Fruit fly (Drosophila melanogaster) whole organism, embryonic: ENCODE results near the gene UQCR-14L.
A peak's percentile ranks its signal among the peaks of the same experiment; 100 is the strongest.

ENCODE experiments used
- Atf6 ChIP-seq: fragments of 200-800 bp; sonication (Bioruptor generic); IDR thresholded peaks from 2 replicates; pipeline ENCODE4 v1.3.6; 2022; ENCODE audit warnings: missing biosample characterization, missing genetic modification characterization
- B-H1 ChIP-seq: fragments of 200-800 bp; sonication (Bioruptor generic); IDR thresholded peaks from 3 replicates; pipeline ENCODE4 v1.3.6; 2022; ENCODE audit warnings: missing biosample characterization, missing genetic modification characterization
- CG11723 ChIP-seq: fragments of 200-800 bp; sonication (Bioruptor generic); optimal IDR thresholded peaks from 2 replicates; lab custom pipeline; 2017; ENCODE audit warnings: missing biosample characterization, mild to moderate bottlenecking, missing genetic modification characterization
- CG12155 ChIP-seq: fragments of 200-800 bp; sonication (Bioruptor generic); optimal IDR thresholded peaks from 3 replicates; lab custom pipeline; 2016; ENCODE audit warnings: missing biosample characterization, missing genetic modification characterization
- CG13624 ChIP-seq: fragments of 200-800 bp; sonication (Bioruptor generic); optimal IDR thresholded peaks from 2 replicates; lab custom pipeline; 2016; ENCODE audit warnings: missing biosample characterization, missing genetic modification characterization
- CG14050 ChIP-seq: fragments of 200-800 bp; sonication (Bioruptor generic); IDR thresholded peaks from 3 replicates; pipeline ENCODE4 v1.3.6; 2022; ENCODE audit warnings: missing biosample characterization, missing genetic modification characterization
- CG14710 ChIP-seq: fragments of 200-800 bp; sonication (Bioruptor generic); optimal IDR thresholded peaks from 3 replicates; lab custom pipeline; 2019; ENCODE audit warnings: missing biosample characterization, mild to moderate bottlenecking, missing genetic modification characterization, moderate library complexity
- CG14965 ChIP-seq: fragments of 200-800 bp; sonication (Bioruptor generic); optimal IDR thresholded peaks from 2 replicates; lab custom pipeline; 2016; ENCODE audit warnings: missing biosample characterization, missing genetic modification characterization, borderline replicate concordance
- CG15073 ChIP-seq: fragments of 200-800 bp; sonication (Bioruptor generic); optimal IDR thresholded peaks from 2 replicates; lab custom pipeline; 2016; ENCODE audit warnings: missing biosample characterization, missing genetic modification characterization
- CG15269 ChIP-seq: fragments of 200-800 bp; sonication (Bioruptor generic); optimal IDR thresholded peaks from 2 replicates; lab custom pipeline; 2018; ENCODE audit warnings: missing biosample characterization, mild to moderate bottlenecking, missing genetic modification characterization, moderate library complexity
- CG15601 ChIP-seq: fragments of 200-800 bp; sonication (Bioruptor generic); optimal IDR thresholded peaks from 3 replicates; lab custom pipeline; 2019; ENCODE audit warnings: missing biosample characterization, mild to moderate bottlenecking, missing genetic modification characterization, moderate library complexity
- CG16779 ChIP-seq: fragments of 200-800 bp; sonication (Bioruptor generic); IDR thresholded peaks from 2 replicates; pipeline ENCODE4 v1.3.6; 2022; ENCODE audit warnings: missing biosample characterization, missing genetic modification characterization
- CG18619 ChIP-seq: fragments of 200-800 bp; sonication (Bioruptor generic); optimal IDR thresholded peaks from 3 replicates; lab custom pipeline; 2017; ENCODE audit warnings: missing biosample characterization, mild to moderate bottlenecking, missing genetic modification characterization
- CG34376 ChIP-seq: fragments of 200-800 bp; sonication (Bioruptor generic); optimal IDR thresholded peaks from 2 replicates; lab custom pipeline; 2018; ENCODE audit warnings: missing biosample characterization, mild to moderate bottlenecking, missing genetic modification characterization
- CG3838 ChIP-seq: fragments of 200-800 bp; sonication (Bioruptor generic); optimal IDR thresholded peaks from 3 replicates; lab custom pipeline; 2016; ENCODE audit warnings: missing biosample characterization, missing genetic modification characterization
- CG4404 ChIP-seq: fragments of 200-800 bp; sonication (Bioruptor generic); IDR thresholded peaks from 2 replicates; pipeline ENCODE4 v1.3.6; 2022; ENCODE audit warnings: missing biosample characterization, missing genetic modification characterization
- CG4820 ChIP-seq: fragments of 200-800 bp; sonication (Bioruptor generic); optimal IDR thresholded peaks from 3 replicates; lab custom pipeline; 2016; ENCODE audit warnings: missing biosample characterization, missing genetic modification characterization
- CG8359 ChIP-seq: fragments of 200-800 bp; sonication (Bioruptor generic); optimal IDR thresholded peaks from 2 replicates; lab custom pipeline; 2017; ENCODE audit warnings: missing biosample characterization, mild to moderate bottlenecking, missing genetic modification characterization, borderline replicate concordance
- CG9609 ChIP-seq: fragments of 200-800 bp; sonication (Bioruptor generic); optimal IDR thresholded peaks from 3 replicates; lab custom pipeline; 2016; ENCODE audit warnings: missing biosample characterization, missing genetic modification characterization
- D19A ChIP-seq: fragments of 200-800 bp; optimal IDR thresholded peaks from 3 replicates; lab custom pipeline; 2019; ENCODE audit warnings: missing biosample characterization, mild to moderate bottlenecking, missing genetic modification characterization, moderate library complexity
- Deaf1 ChIP-seq: fragments of 200-800 bp; optimal IDR thresholded peaks from 3 replicates; lab custom pipeline; 2019; ENCODE audit warnings: missing biosample characterization, mild to moderate bottlenecking, missing genetic modification characterization, moderate library complexity
- E2f1 ChIP-seq: fragments of 200-800 bp; sonication (Bioruptor generic); IDR thresholded peaks from 2 replicates; pipeline ENCODE4 v1.3.6; 2022; ENCODE audit warnings: missing biosample characterization, missing genetic modification characterization
- E2f2 ChIP-seq: fragments of 200-800 bp; sonication (Bioruptor generic); IDR thresholded peaks from 2 replicates; pipeline ENCODE4 v1.3.6; 2022; ENCODE audit warnings: missing biosample characterization, missing genetic modification characterization
- HHEX ChIP-seq: fragments of 200-800 bp; sonication (Bioruptor generic); optimal IDR thresholded peaks from 3 replicates; lab custom pipeline; 2017; ENCODE audit warnings: missing biosample characterization, mild to moderate bottlenecking, missing genetic modification characterization, missing genetic modification reagents
- HmgZ ChIP-seq: fragments of 200-800 bp; sonication (Bioruptor generic); optimal IDR thresholded peaks from 2 replicates; lab custom pipeline; 2018; ENCODE audit warnings: missing biosample characterization, mild to moderate bottlenecking, missing genetic modification characterization
- Hr78 ChIP-seq, 2 experiments: fragments of 200-800 bp in 1 of 2; fragments of >200 bp in 1 of 2; sonication (Bioruptor generic) in 1 of 2; optimal IDR thresholded peaks; 2 replicates each; lab custom pipeline; 2017 to 2019; ENCODE audit warnings: missing biosample characterization in 2 of 2, missing genetic modification characterization in 2 of 2, mild to moderate bottlenecking in 1 of 2, moderate library complexity in 1 of 2
- Mes4 ChIP-seq: fragments of 200-800 bp; sonication (Bioruptor generic); optimal IDR thresholded peaks from 2 replicates; lab custom pipeline; 2016; ENCODE audit warnings: missing biosample characterization, missing genetic modification characterization
- Oaz ChIP-seq: fragments of 200-800 bp; sonication (Bioruptor generic); IDR thresholded peaks from 2 replicates; pipeline ENCODE4 v1.3.6; 2022; ENCODE audit warnings: missing biosample characterization, missing genetic modification characterization
- Optix ChIP-seq: fragments of 200-800 bp; sonication (Bioruptor generic); IDR thresholded peaks from 3 replicates; pipeline ENCODE4 v1.3.6; 2022; ENCODE audit warnings: missing biosample characterization, missing genetic modification characterization
- Ssrp ChIP-seq: fragments of 200-800 bp; sonication (Bioruptor generic); optimal IDR thresholded peaks from 2 replicates; lab custom pipeline; 2018; ENCODE audit warnings: missing biosample characterization, mild to moderate bottlenecking, missing genetic modification characterization, moderate library complexity
- Taf1 ChIP-seq: fragments of 200-800 bp; sonication (Bioruptor generic); IDR thresholded peaks from 2 replicates; pipeline ENCODE4 v1.3.6; 2022; ENCODE audit warnings: missing biosample characterization, missing genetic modification characterization
- aop ChIP-seq: fragments of 200-800 bp; sonication (Bioruptor generic); IDR thresholded peaks from 2 replicates; pipeline ENCODE4 v1.3.6; 2022; ENCODE audit warnings: missing biosample characterization, missing genetic modification characterization
- ash1 ChIP-seq: fragments of 200-800 bp; sonication (Bioruptor generic); optimal IDR thresholded peaks from 2 replicates; lab custom pipeline; 2018; ENCODE audit warnings: missing biosample characterization, mild to moderate bottlenecking, missing genetic modification characterization
- az2 ChIP-seq: fragments of 200-800 bp; sonication (Bioruptor generic); optimal IDR thresholded peaks from 3 replicates; lab custom pipeline; 2016; ENCODE audit warnings: missing biosample characterization, missing genetic modification characterization
- caup ChIP-seq: fragments of 200-800 bp; sonication (Bioruptor generic); optimal IDR thresholded peaks from 3 replicates; lab custom pipeline; 2017; ENCODE audit warnings: missing biosample characterization, mild to moderate bottlenecking, missing genetic modification characterization, moderate library complexity; ENCODE audit not compliant: severe bottlenecking
- crp ChIP-seq, 2 experiments: fragments of 200-800 bp; sonication (Bioruptor generic); optimal IDR thresholded peaks; 2 replicates in 1 of 2; 3 replicates in 1 of 2; lab custom pipeline; 2017; ENCODE audit warnings: missing biosample characterization in 2 of 2, missing genetic modification characterization in 2 of 2, mild to moderate bottlenecking in 1 of 2, moderate library complexity in 1 of 2
- cwo ChIP-seq: fragments of 200-800 bp; sonication (Bioruptor generic); optimal IDR thresholded peaks from 3 replicates; lab custom pipeline; 2017; ENCODE audit warnings: missing biosample characterization, missing genetic modification characterization, mild to moderate bottlenecking, moderate library complexity, missing genetic modification reagents
- dati ChIP-seq: fragments of 200-800 bp; sonication (Bioruptor generic); IDR thresholded peaks from 2 replicates; pipeline ENCODE4 v1.3.6; 2022; ENCODE audit warnings: missing biosample characterization, missing genetic modification characterization
- emc ChIP-seq: fragments of 200-800 bp; sonication (Bioruptor generic); optimal IDR thresholded peaks from 2 replicates; lab custom pipeline; 2016; ENCODE audit warnings: missing biosample characterization, missing genetic modification characterization
- en ChIP-seq: fragments of 200-800 bp; sonication (Bioruptor generic); optimal IDR thresholded peaks from 2 replicates; lab custom pipeline; 2016; ENCODE audit warnings: missing biosample characterization, missing genetic modification characterization
- fu2 ChIP-seq: fragments of 200-800 bp; sonication (Bioruptor generic); optimal IDR thresholded peaks from 2 replicates; lab custom pipeline; 2016; ENCODE audit warnings: missing biosample characterization, missing genetic modification characterization
- gsb ChIP-seq: fragments of 200-800 bp; sonication (Bioruptor generic); IDR thresholded peaks from 2 replicates; pipeline ENCODE4 v1.3.6; 2022; ENCODE audit warnings: missing biosample characterization, missing genetic modification characterization
- gsb-n ChIP-seq: fragments of 200-800 bp; sonication (Bioruptor generic); optimal IDR thresholded peaks from 3 replicates; lab custom pipeline; 2018; ENCODE audit warnings: missing biosample characterization, mild to moderate bottlenecking, missing genetic modification characterization
- maf-S ChIP-seq: fragments of 200-800 bp; sonication (Bioruptor generic); optimal IDR thresholded peaks from 2 replicates; lab custom pipeline; 2016; ENCODE audit warnings: missing biosample characterization, missing genetic modification characterization
- ranshi ChIP-seq: fragments of 200-800 bp; sonication (Bioruptor generic); IDR thresholded peaks from 2 replicates; pipeline ENCODE4 v1.3.6; 2022; ENCODE audit warnings: missing biosample characterization, missing genetic modification characterization
- rib ChIP-seq: fragments of 200-800 bp; sonication (Bioruptor generic); IDR thresholded peaks from 2 replicates; pipeline ENCODE4 v1.3.6; 2022; ENCODE audit warnings: missing biosample characterization, missing genetic modification characterization
- toy ChIP-seq: fragments of 200-800 bp; sonication (Bioruptor generic); IDR thresholded peaks from 2 replicates; pipeline ENCODE4 v1.3.6; 2022; ENCODE audit warnings: missing biosample characterization, missing genetic modification characterization
- twi ChIP-seq: fragments of 200-800 bp; optimal IDR thresholded peaks from 2 replicates; lab custom pipeline; 2019; ENCODE audit warnings: missing biosample characterization, mild to moderate bottlenecking, missing genetic modification characterization, moderate library complexity
- unc-4 ChIP-seq: fragments of 200-800 bp; sonication (Bioruptor generic); IDR thresholded peaks from 2 replicates; pipeline ENCODE4 v1.3.6; 2022; ENCODE audit warnings: missing biosample characterization, missing genetic modification characterization; ENCODE audit not compliant: partially characterized antibody

The UQCR-14L gene

DNA sequence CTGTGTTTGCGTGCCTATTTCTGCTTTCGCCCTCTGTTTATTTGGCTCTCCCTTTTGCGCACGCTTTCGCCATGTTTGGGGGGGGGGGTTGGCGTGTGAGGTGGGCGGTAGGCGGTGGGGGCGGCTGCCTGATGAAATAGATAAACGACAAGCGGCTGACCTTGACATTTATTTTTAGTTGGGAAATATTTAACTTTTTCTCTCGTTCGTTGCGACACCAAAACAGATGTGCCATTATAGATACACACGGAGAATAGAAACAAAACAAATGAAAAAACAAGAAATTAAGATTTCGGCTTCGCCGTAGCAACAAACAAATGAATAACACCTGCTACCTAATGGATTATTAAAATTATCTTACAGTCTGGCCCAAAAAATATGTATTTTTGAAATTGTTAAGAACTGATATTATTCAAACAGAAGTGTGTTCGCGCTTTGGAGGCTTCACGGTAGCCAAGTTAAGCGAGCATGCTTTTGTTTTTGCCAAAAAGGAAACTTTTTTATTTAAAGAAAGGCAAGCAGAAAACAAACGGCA, 38.4 kb downstream of the UQCR-14L start (continued):
- TF ChIP-seq B-H1 (peak; percentile 50; the same call in 2 of the 3 replicates), maf-S (peak; percentile 51), gsb (GFP tag; lab: Robert Waterston, UW) (peak; percentile 30; the same call in 1 of the 2 replicates), CG12155 (GFP tag; lab: Kevin White, UChicago) (peak; percentile 53), CG14050 (GFP tag; lab: Robert Waterston, UW) (peak; percentile 60; the same call in 1 of the 3 replicates), ranshi (GFP tag; lab: Robert Waterston, UW) (0 out of 2 replicates have a peak, but pooled peaks have one; percentile 60), CG4820 (GFP tag; lab: Kevin White, UChicago) (no peak), HHEX (peak; percentile 43), CG13624 (GFP tag; lab: Kevin White, UChicago) (peak; percentile 61), Ssrp (tag; lab: Kevin White, UChicago) (peak; percentile 42), emc (peak; percentile 12), fu2 (GFP tag; lab: Kevin White, UChicago) (peak; percentile 39), dati (GFP tag; lab: Robert Waterston, UW) (no peak), Taf1 (GFP tag; lab: Robert Waterston, UW) (0 out of 2 replicates have a peak, but pooled peaks have one; percentile 34), twi (tag; lab: Kevin White, UChicago) (peak; percentile 65), CG16779 (GFP tag; lab: Robert Waterston, UW) (peak; percentile 57), toy (peak; percentile 40; the same call in 1 of the 2 replicates), CG9609 (GFP tag; lab: Kevin White, UChicago) (peak; percentile 18), CG4404 (GFP tag; lab: Robert Waterston, UW) (peak; percentile 36; the same call in 1 of the 2 replicates), Mes4 (GFP tag; lab: Kevin White, UChicago) (no peak), Optix (peak; percentile 36; the same call in 1 of the 3 replicates), Deaf1 (tag; lab: Kevin White, UChicago) (peak; percentile 15), aop (no peak), CG18619 (GFP tag; lab: Kevin White, UChicago) (peak; percentile 66), caup (GFP tag; lab: Kevin White, UChicago) (peak; percentile 73), crp (GFP tag; optimal IDR thresholded peaks at IDR 0.05; lab: Kevin White, UChicago) (peak in 1 of 2 experiments; percentile 32), D19A (peak; percentile 12), gsb-n (tag; lab: Kevin White, UChicago) (no peak), E2f2 (GFP tag; lab: Robert Waterston, UW) (peak; percentile 51; the same call in 1 of the 2 replicates), Oaz (GFP tag; lab: Robert Waterston, UW) (0 out of 2 replicates have a peak, but pooled peaks have one; percentile 17), Hr78 (GFP tag; optimal IDR thresholded peaks at IDR 0.05; lab: Kevin White, UChicago) (peak in 1 of 2 experiments; percentile 32), CG15601 (tag; lab: Kevin White, UChicago) (no peak), CG8359 (GFP tag; lab: Kevin White, UChicago) (peak; percentile 8), HmgZ (tag; lab: Kevin White, UChicago) (peak; percentile 51), unc-4 (GFP tag; lab: Robert Waterston, UW) (0 out of 2 replicates have a peak, but pooled peaks have one; percentile 19), en (GFP tag; lab: Kevin White, UChicago) (peak; percentile 14), ash1 (GFP tag; lab: Kevin White, UChicago) (no peak), CG15073 (no peak), az2 (GFP tag; lab: Kevin White, UChicago) (peak; percentile 47), CG11723 (GFP tag; lab: Kevin White, UChicago) (peak; percentile 10), CG34376 (peak; percentile 15), E2f1 (peak; percentile 55; the same call in 1 of the 2 replicates), Atf6 (GFP tag; lab: Robert Waterston, UW) (peak; percentile 77), CG14710 (tag; lab: Kevin White, UChicago) (no peak), CG15269 (tag; lab: Kevin White, UChicago) (peak; percentile 82), CG14965 (GFP tag; lab: Kevin White, UChicago) (no peak), cwo (GFP tag; lab: Kevin White, UChicago) (peak; percentile 85), rib (GFP tag; lab: Robert Waterston, UW) (0 out of 2 replicates have a peak, but pooled peaks have one; percentile 15), CG3838 (GFP tag; lab: Kevin White, UChicago) (no peak)
